Fruit fly (Drosophila melanogaster) whole organism, embryonic: Measurements from ENCODE around the gene Unr.
A peak's percentile ranks its signal among the peaks of the same experiment; 100 is the strongest.

ENCODE experiments used
- ATbp ChIP-seq: fragments of 200-800 bp; sonication (Bioruptor generic); optimal IDR thresholded peaks from 2 replicates; lab custom pipeline; 2017; ENCODE audit warnings: missing biosample characterization, mild to moderate bottlenecking, missing genetic modification characterization, missing genetic modification reagents
- CG10209 ChIP-seq: fragments of 200-800 bp; sonication (Bioruptor generic); optimal IDR thresholded peaks from 3 replicates; lab custom pipeline; 2017; ENCODE audit warnings: missing biosample characterization, mild to moderate bottlenecking, missing genetic modification characterization, missing genetic modification reagents
- CG11085 ChIP-seq: fragments of 200-800 bp; sonication (Bioruptor generic); IDR thresholded peaks from 2 replicates; pipeline ENCODE4 v1.3.6; 2022; ENCODE audit warnings: missing biosample characterization, missing genetic modification characterization
- CG12219 ChIP-seq: fragments of 200-800 bp; sonication (Bioruptor generic); optimal IDR thresholded peaks from 3 replicates; lab custom pipeline; 2018; ENCODE audit warnings: missing biosample characterization, mild to moderate bottlenecking, missing genetic modification characterization
- CG13287 ChIP-seq: fragments of 200-800 bp; sonication (Bioruptor generic); IDR thresholded peaks from 2 replicates; pipeline ENCODE4 v1.3.6; 2022; ENCODE audit warnings: missing biosample characterization, missing genetic modification characterization; ENCODE audit not compliant: partially characterized antibody
- CG14014 ChIP-seq: fragments of 200-800 bp; sonication (Bioruptor generic); IDR thresholded peaks from 2 replicates; pipeline ENCODE4 v1.3.6; 2022; ENCODE audit warnings: missing biosample characterization, missing genetic modification characterization
- CG15514 ChIP-seq: fragments of 200-800 bp; sonication (Bioruptor generic); optimal IDR thresholded peaks from 3 replicates; lab custom pipeline; 2017; ENCODE audit warnings: missing biosample characterization, missing genetic modification characterization, mild to moderate bottlenecking, moderate library complexity, missing genetic modification reagents
- CG17359 ChIP-seq: fragments of 200-800 bp; sonication (Bioruptor generic); optimal IDR thresholded peaks from 3 replicates; lab custom pipeline; 2018; ENCODE audit warnings: missing biosample characterization, mild to moderate bottlenecking, missing genetic modification characterization, moderate library complexity
- CG17361 ChIP-seq: fragments of 200-800 bp; sonication (Bioruptor generic); IDR thresholded peaks from 3 replicates; pipeline ENCODE4 v1.3.6; 2022; ENCODE audit warnings: missing biosample characterization, missing genetic modification characterization
- CG18599 ChIP-seq: fragments of 200-800 bp; sonication (Bioruptor generic); optimal IDR thresholded peaks from 3 replicates; lab custom pipeline; 2017; ENCODE audit warnings: missing biosample characterization, missing genetic modification characterization, mild to moderate bottlenecking, moderate library complexity, missing genetic modification reagents
- CG32532 ChIP-seq: fragments of 200-800 bp; sonication (Bioruptor generic); IDR thresholded peaks from 2 replicates; pipeline ENCODE4 v1.3.6; 2022; ENCODE audit warnings: missing biosample characterization, missing genetic modification characterization
- CG33557 ChIP-seq: fragments of 200-800 bp; sonication (Bioruptor generic); optimal IDR thresholded peaks from 2 replicates; lab custom pipeline; 2019; ENCODE audit warnings: missing biosample characterization, mild to moderate bottlenecking, missing genetic modification characterization, moderate library complexity
- CG3726 ChIP-seq: fragments of 200-800 bp; sonication (Bioruptor generic); IDR thresholded peaks from 3 replicates; pipeline ENCODE4, ENCODE4 v1.3.6; 2022; ENCODE audit warnings: missing biosample characterization, missing genetic modification characterization
- CG4707 ChIP-seq: fragments of 200-800 bp; sonication (Bioruptor generic); optimal IDR thresholded peaks from 2 replicates; lab custom pipeline; 2018; ENCODE audit warnings: missing biosample characterization, mild to moderate bottlenecking, missing genetic modification characterization, moderate library complexity
- CG5180 ChIP-seq: fragments of 200-800 bp; sonication (Bioruptor generic); optimal IDR thresholded peaks from 3 replicates; lab custom pipeline; 2017; ENCODE audit warnings: missing biosample characterization, missing genetic modification characterization, mild to moderate bottlenecking, moderate library complexity, missing genetic modification reagents
- CG5245 ChIP-seq: fragments of 200-800 bp; sonication (Bioruptor generic); optimal IDR thresholded peaks from 3 replicates; lab custom pipeline; 2016; ENCODE audit warnings: missing biosample characterization, missing genetic modification characterization
- CG6254 ChIP-seq: fragments of 200-800 bp; sonication (Bioruptor generic); optimal IDR thresholded peaks from 3 replicates; lab custom pipeline; 2017; ENCODE audit warnings: mild to moderate bottlenecking, missing biosample characterization, missing genetic modification reagents, missing genetic modification characterization
- CG7839 ChIP-seq: fragments of 200-800 bp; sonication (Bioruptor generic); optimal IDR thresholded peaks from 3 replicates; lab custom pipeline; 2018; ENCODE audit warnings: missing biosample characterization, mild to moderate bottlenecking, missing genetic modification characterization, moderate library complexity
- CG8089 ChIP-seq: fragments of 200-800 bp; sonication (Bioruptor generic); optimal IDR thresholded peaks from 3 replicates; lab custom pipeline; 2016; ENCODE audit warnings: missing biosample characterization, missing genetic modification characterization
- CG8359 ChIP-seq: fragments of 200-800 bp; sonication (Bioruptor generic); optimal IDR thresholded peaks from 2 replicates; lab custom pipeline; 2017; ENCODE audit warnings: missing biosample characterization, mild to moderate bottlenecking, missing genetic modification characterization, borderline replicate concordance
- D19A ChIP-seq: fragments of 200-800 bp; optimal IDR thresholded peaks from 3 replicates; lab custom pipeline; 2019; ENCODE audit warnings: missing biosample characterization, mild to moderate bottlenecking, missing genetic modification characterization, moderate library complexity
- E2f1 ChIP-seq: fragments of 200-800 bp; sonication (Bioruptor generic); IDR thresholded peaks from 2 replicates; pipeline ENCODE4 v1.3.6; 2022; ENCODE audit warnings: missing biosample characterization, missing genetic modification characterization
- H15 ChIP-seq: fragments of 200-800 bp; sonication (Bioruptor generic); IDR thresholded peaks from 3 replicates; pipeline ENCODE4 v1.3.6; 2022; ENCODE audit warnings: missing biosample characterization, missing genetic modification characterization
- HLH4C ChIP-seq: fragments of 200-800 bp; sonication (Bioruptor generic); IDR thresholded peaks from 3 replicates; pipeline ENCODE4 v1.3.6; 2022; ENCODE audit warnings: missing biosample characterization, missing genetic modification characterization; ENCODE audit not compliant: partially characterized antibody
- Myb ChIP-seq: fragments of 200-800 bp; sonication (Bioruptor generic); optimal IDR thresholded peaks from 2 replicates; lab custom pipeline; 2016; ENCODE audit warnings: missing biosample characterization, missing genetic modification characterization
- Sox102F ChIP-seq: fragments of 200-800 bp; sonication (Bioruptor generic); optimal IDR thresholded peaks from 2 replicates; lab custom pipeline; 2018; ENCODE audit warnings: missing biosample characterization, mild to moderate bottlenecking, missing genetic modification characterization, moderate library complexity
- Sry-β ChIP-seq: fragments of 200-800 bp; sonication (Bioruptor generic); optimal IDR thresholded peaks from 2 replicates; lab custom pipeline; 2018; ENCODE audit warnings: missing biosample characterization, mild to moderate bottlenecking, missing genetic modification characterization, moderate library complexity
- Stat92E ChIP-seq, 3 experiments: fragments of >200 bp in 2 of 3; fragments of 200-800 bp in 1 of 3; sonication (Bioruptor generic) in 1 of 3; optimal IDR thresholded peaks; 2 replicates each; lab custom pipeline; 2017 to 2019; ENCODE audit warnings: missing biosample characterization in 3 of 3, missing genetic modification characterization in 3 of 3, mild to moderate bottlenecking in 1 of 3, moderate library complexity in 1 of 3
- al ChIP-seq: fragments of 200-800 bp; sonication (Bioruptor generic); IDR thresholded peaks from 2 replicates; pipeline ENCODE4 v1.3.6; 2022; ENCODE audit warnings: missing biosample characterization, missing genetic modification characterization
- bcd ChIP-seq: fragments of 200-800 bp; sonication (Bioruptor generic); optimal IDR thresholded peaks from 2 replicates; lab custom pipeline; 2017; ENCODE audit warnings: missing biosample characterization, mild to moderate bottlenecking, missing genetic modification characterization
- bowl ChIP-seq: fragments of 200-800 bp; sonication (Bioruptor generic); IDR thresholded peaks from 2 replicates; pipeline ENCODE4 v1.3.6; 2022; ENCODE audit warnings: missing biosample characterization, missing genetic modification characterization
- esg ChIP-seq: fragments of 200-800 bp; sonication (Bioruptor generic); conservative IDR thresholded peaks from 2 replicates; pipeline ENCODE4 v1.3.6; 2022; ENCODE audit warnings: missing biosample characterization, missing genetic modification characterization
- h ChIP-seq: fragments of >200 bp; optimal IDR thresholded peaks from 2 replicates; lab custom pipeline; 2017
- kah ChIP-seq: fragments of 200-800 bp; sonication (Bioruptor generic); optimal IDR thresholded peaks from 2 replicates; lab custom pipeline; 2018; ENCODE audit warnings: missing biosample characterization, mild to moderate bottlenecking, missing genetic modification characterization
- lab ChIP-seq: fragments of 200-800 bp; sonication (Bioruptor generic); optimal IDR thresholded peaks from 3 replicates; lab custom pipeline; 2017; ENCODE audit warnings: missing biosample characterization, missing genetic modification characterization, mild to moderate bottlenecking, moderate library complexity, missing genetic modification reagents
- lilli ChIP-seq: fragments of 200-800 bp; sonication (Bioruptor generic); optimal IDR thresholded peaks from 3 replicates; lab custom pipeline; 2016; ENCODE audit warnings: missing biosample characterization, missing genetic modification characterization
- lmd ChIP-seq: fragments of 200-800 bp; sonication (Bioruptor generic); IDR thresholded peaks from 2 replicates; pipeline ENCODE4 v1.3.6; 2022; ENCODE audit warnings: missing biosample characterization, missing genetic modification characterization
- pan ChIP-seq, 4 experiments: fragments of >200 bp in 3 of 4; fragments of 200-800 bp in 1 of 4; sonication (Bioruptor generic) in 1 of 4; optimal IDR thresholded peaks in 3 of 4; IDR thresholded peaks in 1 of 4; 2 replicates each; pipeline versions ENCODE4 v1.3.6 to Lab custom; 2017 to 2022; ENCODE audit warnings: missing biosample characterization in 2 of 4, missing genetic modification characterization in 2 of 4, mixed read lengths in 1 of 4
- pros ChIP-seq: fragments of 200-800 bp; sonication (Bioruptor generic); optimal IDR thresholded peaks from 3 replicates; lab custom pipeline; 2019; ENCODE audit warnings: missing biosample characterization, mild to moderate bottlenecking, missing genetic modification characterization, moderate library complexity
- rib ChIP-seq: fragments of 200-800 bp; sonication (Bioruptor generic); IDR thresholded peaks from 2 replicates; pipeline ENCODE4 v1.3.6; 2022; ENCODE audit warnings: missing biosample characterization, missing genetic modification characterization
- scrt ChIP-seq: fragments of 200-800 bp; sonication (Bioruptor generic); optimal IDR thresholded peaks from 2 replicates; lab custom pipeline; 2018; ENCODE audit warnings: missing biosample characterization, mild to moderate bottlenecking, missing genetic modification characterization, moderate library complexity
- sens ChIP-seq: fragments of 200-800 bp; sonication (Bioruptor generic); peaks from one replicate; lab custom pipeline; 2016; ENCODE audit warnings: missing biosample characterization, missing genetic modification characterization
- sens-2 ChIP-seq: fragments of 200-800 bp; sonication (Bioruptor generic); IDR thresholded peaks from 2 replicates; pipeline ENCODE4 v1.3.6; 2022; ENCODE audit warnings: missing biosample characterization, missing genetic modification characterization
- sima ChIP-seq: fragments of 200-800 bp; sonication (Bioruptor generic); optimal IDR thresholded peaks from 2 replicates; lab custom pipeline; 2016; ENCODE audit warnings: missing biosample characterization, missing genetic modification characterization
- tin ChIP-seq: fragments of 200-800 bp; sonication (Bioruptor generic); optimal IDR thresholded peaks from 3 replicates; lab custom pipeline; 2016; ENCODE audit warnings: missing biosample characterization, missing genetic modification characterization
- tx ChIP-seq: fragments of 200-800 bp; sonication (Bioruptor generic); optimal IDR thresholded peaks from 2 replicates; lab custom pipeline; 2016; ENCODE audit warnings: missing biosample characterization, missing genetic modification characterization
- zf30C ChIP-seq: fragments of 200-800 bp; sonication (Bioruptor generic); optimal IDR thresholded peaks from 3 replicates; lab custom pipeline; 2018; ENCODE audit warnings: missing biosample characterization, mild to moderate bottlenecking, missing genetic modification characterization

Unr gene

dm6 chr3L:8441745-8442575 lies at the start of gene Unr (continued):
- peak; percentile 10 for TF ChIP-seq Sry-β (GFP tag; lab: Kevin White, UChicago)
- peak; percentile 78 for TF ChIP-seq CG17359
- TF ChIP-seq h (lab: Kevin White, UChicago) = no peak
- TF ChIP-seq CG15514 (GFP tag; lab: Kevin White, UChicago) = peak; percentile 77
- TF ChIP-seq tx (GFP tag; lab: Kevin White, UChicago) = peak; percentile 49
- TF ChIP-seq CG32532 (GFP tag; lab: Robert Waterston, UW) = peak; percentile 93
- TF ChIP-seq rib (GFP tag; lab: Robert Waterston, UW) = peak; percentile 71
- TF ChIP-seq CG3726 (GFP tag; lab: Robert Waterston, UW) = no peak
- TF ChIP-seq Stat92E (GFP tag; optimal IDR thresholded peaks at IDR 0.05; lab: Kevin White, UChicago) = peak in 2 of 3 experiments; percentile 28 to 51
- TF ChIP-seq CG6254 (GFP tag; lab: Kevin White, UChicago) = peak; percentile 32
- TF ChIP-seq sens = peak; percentile 95
- TF ChIP-seq ATbp (GFP tag; lab: Kevin White, UChicago) = peak; percentile 69
- peak; percentile 65 for TF ChIP-seq CG33557
- TF ChIP-seq lab (GFP tag; lab: Kevin White, UChicago) = peak; percentile 86
- peak; percentile 60; the same call in 1 of the 2 replicates for TF ChIP-seq bowl
- peak; percentile 57 for TF ChIP-seq scrt (GFP tag; lab: Kevin White, UChicago)
- TF ChIP-seq al (GFP tag; lab: Robert Waterston, UW) = peak; percentile 77; the same call in 1 of the 2 replicates
- peak; percentile 52 for TF ChIP-seq CG8089 (GFP tag; lab: Kevin White, UChicago)
- peak; percentile 71 for TF ChIP-seq tin
- TF ChIP-seq CG10209 (GFP tag; lab: Kevin White, UChicago) = peak; percentile 69
- TF ChIP-seq CG13287 (GFP tag; lab: Robert Waterston, UW) = peak; percentile 38; the same call in 1 of the 2 replicates
- TF ChIP-seq bcd (GFP tag; lab: Kevin White, UChicago) = peak; percentile 75
- TF ChIP-seq sens-2 = peak; percentile 82; the same call in 1 of the 2 replicates
- peak; percentile 20 for TF ChIP-seq kah (GFP tag; lab: Kevin White, UChicago)
- peak; percentile 58; the same call in 1 of the 2 replicates for TF ChIP-seq CG11085 (GFP tag; lab: Robert Waterston, UW)
- TF ChIP-seq pan (optimal IDR thresholded peaks at IDR 0.05; lab: Kevin White, UChicago) = no peak
- peak in 1 of 2 experiments; percentile 85 for TF ChIP-seq pan (GFP tag; optimal IDR thresholded peaks at IDR 0.05 in 1 of 2, IDR thresholded peaks at IDR 0.05 in 1 of 2)
- peak; percentile 88 for TF ChIP-seq lilli
- TF ChIP-seq CG17361 (GFP tag; lab: Robert Waterston, UW) = peak; percentile 92
- TF ChIP-seq CG8359 (GFP tag; lab: Kevin White, UChicago) = peak; percentile 17
- TF ChIP-seq lmd (GFP tag; lab: Robert Waterston, UW) = peak; percentile 85
- TF ChIP-seq CG4707 (GFP tag; lab: Kevin White, UChicago) = peak; percentile 68
- peak; percentile 26 for TF ChIP-seq D19A (tag; lab: Kevin White, UChicago)
- peak; percentile 79 for TF ChIP-seq CG5245 (GFP tag; lab: Kevin White, UChicago)
- peak; percentile 46 for TF ChIP-seq zf30C
- TF ChIP-seq CG12219 (GFP tag; lab: Kevin White, UChicago) = peak; percentile 55
- peak; percentile 56 for TF ChIP-seq esg (GFP tag; lab: Robert Waterston, UW)
- TF ChIP-seq sima (GFP tag; lab: Kevin White, UChicago) = peak; percentile 5
- TF ChIP-seq HLH4C (GFP tag; lab: Robert Waterston, UW) = no peak
- peak; percentile 6 for TF ChIP-seq CG5180
- TF ChIP-seq CG14014 (GFP tag; lab: Robert Waterston, UW) = peak; percentile 77
- TF ChIP-seq Sox102F = peak; percentile 61
- peak; percentile 50; the same call in 1 of the 3 replicates for TF ChIP-seq H15 (GFP tag; lab: Robert Waterston, UW)
- peak; percentile 81 for TF ChIP-seq CG7839 (tag; lab: Kevin White, UChicago)
- no peak for TF ChIP-seq pros (GFP tag; lab: Kevin White, UChicago)
- peak; percentile 75; the same call in 1 of the 2 replicates for TF ChIP-seq E2f1 (GFP tag; lab: Robert Waterston, UW)
- peak; percentile 71 for TF ChIP-seq Myb (GFP tag; lab: Kevin White, UChicago)
- peak; percentile 84 for TF ChIP-seq CG18599 (GFP tag; lab: Kevin White, UChicago)
